Fruit fly (Drosophila melanogaster) whole organism, embryonic: ENCODE data around the gene CG17717.

Source experiments
- Bdp1 ChIP-seq: fragments of 200-800 bp; sonication (Bioruptor generic); optimal IDR thresholded peaks from 3 replicates; lab custom pipeline; 2016; ENCODE audit warnings: missing biosample characterization, missing genetic modification characterization
- CG10321 ChIP-seq: fragments of 200-800 bp; sonication (Bioruptor generic); IDR thresholded peaks from 2 replicates; pipeline ENCODE4 v1.3.6; 2022; ENCODE audit warnings: missing biosample characterization, missing genetic modification characterization
- CG10462 ChIP-seq: fragments of 200-800 bp; sonication (Bioruptor generic); optimal IDR thresholded peaks from 2 replicates; lab custom pipeline; 2016; ENCODE audit warnings: missing biosample characterization, missing genetic modification characterization
- CG10654 ChIP-seq: fragments of 200-800 bp; sonication (Bioruptor generic); optimal IDR thresholded peaks from 2 replicates; lab custom pipeline; 2016; ENCODE audit warnings: missing biosample characterization, missing genetic modification characterization
- CG11560 ChIP-seq: fragments of 200-800 bp; sonication (Bioruptor generic); IDR thresholded peaks from 3 replicates; pipeline ENCODE4 v1.3.6; 2022; ENCODE audit warnings: missing biosample characterization, missing genetic modification characterization
- CG11695 ChIP-seq: fragments of 200-800 bp; sonication (Bioruptor generic); IDR thresholded peaks from 3 replicates; pipeline ENCODE4 v1.3.6; 2022; ENCODE audit warnings: missing biosample characterization, missing genetic modification characterization
- CG11696 ChIP-seq: fragments of 200-800 bp; sonication (Bioruptor generic); IDR thresholded peaks from 2 replicates; pipeline ENCODE4 v1.3.6; 2022; ENCODE audit warnings: missing biosample characterization, missing genetic modification characterization
- CG12769 ChIP-seq: fragments of 200-800 bp; sonication (Bioruptor generic); optimal IDR thresholded peaks from 2 replicates; lab custom pipeline; 2019; ENCODE audit warnings: missing biosample characterization, mild to moderate bottlenecking, missing genetic modification characterization, moderate library complexity
- CG15269 ChIP-seq: fragments of 200-800 bp; sonication (Bioruptor generic); optimal IDR thresholded peaks from 2 replicates; lab custom pipeline; 2018; ENCODE audit warnings: missing biosample characterization, mild to moderate bottlenecking, missing genetic modification characterization, moderate library complexity
- CG1602 ChIP-seq: fragments of 200-800 bp; sonication (Bioruptor generic); optimal IDR thresholded peaks from 3 replicates; lab custom pipeline; 2016; ENCODE audit warnings: missing biosample characterization, missing genetic modification characterization
- CG17612 ChIP-seq: fragments of 200-800 bp; sonication (Bioruptor generic); IDR thresholded peaks from 2 replicates; pipeline ENCODE4 v1.3.6; 2022; ENCODE audit warnings: missing biosample characterization, missing genetic modification characterization
- CG18011 ChIP-seq: fragments of 200-800 bp; sonication (Bioruptor generic); optimal IDR thresholded peaks from 2 replicates; lab custom pipeline; 2017; ENCODE audit warnings: missing biosample characterization, missing genetic modification characterization, mild to moderate bottlenecking, moderate library complexity, missing genotype
- CG2199 ChIP-seq: fragments of 200-800 bp; sonication (Bioruptor generic); IDR thresholded peaks from 3 replicates; pipeline ENCODE4 v1.3.6; 2022; ENCODE audit warnings: missing biosample characterization, missing genetic modification characterization
- CG42726 ChIP-seq: fragments of 200-800 bp; sonication (Bioruptor generic); IDR thresholded peaks from 2 replicates; pipeline ENCODE4 v1.3.6; 2022; ENCODE audit warnings: missing biosample characterization, missing genetic modification characterization; ENCODE audit not compliant: partially characterized antibody
- CG6175 ChIP-seq: fragments of 200-800 bp; sonication (Bioruptor generic); IDR thresholded peaks from 3 replicates; pipeline ENCODE4 v1.3.6; 2022; ENCODE audit warnings: missing biosample characterization, missing genetic modification characterization
- CG6272 ChIP-seq: fragments of 200-800 bp; sonication (Bioruptor generic); IDR thresholded peaks from 2 replicates; pipeline ENCODE4 v1.3.6; 2022; ENCODE audit warnings: missing biosample characterization, missing genetic modification characterization
- CG6683 ChIP-seq: fragments of 200-800 bp; sonication (Bioruptor generic); optimal IDR thresholded peaks from 2 replicates; lab custom pipeline; 2017; ENCODE audit warnings: missing biosample characterization, mild to moderate bottlenecking, missing genetic modification characterization, missing genetic modification reagents
- CG6854 ChIP-seq: fragments of 200-800 bp; sonication (Bioruptor generic); optimal IDR thresholded peaks from 3 replicates; lab custom pipeline; 2017; ENCODE audit warnings: missing biosample characterization, mild to moderate bottlenecking, missing genetic modification characterization
- CG8944 ChIP-seq: fragments of 200-800 bp; sonication (Bioruptor generic); optimal IDR thresholded peaks from 3 replicates; lab custom pipeline; 2016; ENCODE audit warnings: missing biosample characterization, missing genetic modification characterization
- CG9609 ChIP-seq: fragments of 200-800 bp; sonication (Bioruptor generic); optimal IDR thresholded peaks from 3 replicates; lab custom pipeline; 2016; ENCODE audit warnings: missing biosample characterization, missing genetic modification characterization
- CG9876 ChIP-seq: fragments of 200-800 bp; sonication (Bioruptor generic); optimal IDR thresholded peaks from 2 replicates; lab custom pipeline; 2016; ENCODE audit warnings: missing biosample characterization, missing genetic modification characterization
- Dad ChIP-seq: fragments of 200-800 bp; sonication (Bioruptor generic); optimal IDR thresholded peaks from 3 replicates; lab custom pipeline; 2016; ENCODE audit warnings: missing biosample characterization, missing genetic modification characterization
- Doc3 ChIP-seq: fragments of 200-800 bp; sonication (Bioruptor generic); IDR thresholded peaks from 3 replicates; pipeline ENCODE4 v1.3.6; 2022; ENCODE audit warnings: missing biosample characterization, missing genetic modification characterization; ENCODE audit not compliant: partially characterized antibody
- Dref ChIP-seq: fragments of 200-800 bp; sonication (Bioruptor generic); IDR thresholded peaks from 2 replicates; pipeline ENCODE4 v1.3.6; 2022; ENCODE audit warnings: missing biosample characterization, missing genetic modification characterization
- Eip74EF ChIP-seq, 2 experiments: fragments of 200-800 bp in 1 of 2; fragments of >200 bp in 1 of 2; sonication (Bioruptor generic) in 1 of 2; optimal IDR thresholded peaks; 2 replicates each; lab custom pipeline; 2017 to 2019; ENCODE audit warnings: missing biosample characterization in 2 of 2, missing genetic modification characterization in 2 of 2, mild to moderate bottlenecking in 1 of 2, moderate library complexity in 1 of 2
- HLH4C ChIP-seq: fragments of 200-800 bp; sonication (Bioruptor generic); IDR thresholded peaks from 3 replicates; pipeline ENCODE4 v1.3.6; 2022; ENCODE audit warnings: missing biosample characterization, missing genetic modification characterization; ENCODE audit not compliant: partially characterized antibody
- Hr51 ChIP-seq, 2 experiments: fragments of 200-800 bp; sonication (Bioruptor generic); optimal IDR thresholded peaks; 2 replicates in 1 of 2; 3 replicates in 1 of 2; lab custom pipeline; 2016 to 2018; ENCODE audit warnings: missing biosample characterization in 2 of 2, missing genetic modification characterization in 2 of 2, mild to moderate bottlenecking in 1 of 2, moderate library complexity in 1 of 2
- NC2β ChIP-seq: fragments of 200-800 bp; sonication (Bioruptor generic); optimal IDR thresholded peaks from 2 replicates; lab custom pipeline; 2016; ENCODE audit warnings: missing biosample characterization, missing genetic modification characterization
- NFAT ChIP-seq: fragments of 200-800 bp; sonication (Bioruptor generic); IDR thresholded peaks from 2 replicates; pipeline ENCODE4 v1.3.6; 2022; ENCODE audit warnings: missing biosample characterization, missing genetic modification characterization
- Nf-YB ChIP-seq: fragments of 200-800 bp; sonication (Bioruptor generic); optimal IDR thresholded peaks from 3 replicates; lab custom pipeline; 2019; ENCODE audit warnings: missing biosample characterization, mild to moderate bottlenecking, missing genetic modification characterization, moderate library complexity
- Ptx1 ChIP-seq: fragments of 200-800 bp; sonication (Bioruptor generic); IDR thresholded peaks from 2 replicates; pipeline ENCODE4 v1.3.6; 2022; ENCODE audit warnings: missing biosample characterization, missing genetic modification characterization
- Trl ChIP-seq, 3 experiments: fragments of >200 bp in 2 of 3; fragments of 200-800 bp in 1 of 3; sonication (Bioruptor generic) in 1 of 3; optimal IDR thresholded peaks; 2 replicates in 1 of 3; 3 replicates in 2 of 3; lab custom pipeline; 2016 to 2017; ENCODE audit warnings: missing biosample characterization in 1 of 3, missing genetic modification characterization in 1 of 3
- al ChIP-seq: fragments of 200-800 bp; sonication (Bioruptor generic); IDR thresholded peaks from 2 replicates; pipeline ENCODE4 v1.3.6; 2022; ENCODE audit warnings: missing biosample characterization, missing genetic modification characterization
- az2 ChIP-seq: fragments of 200-800 bp; sonication (Bioruptor generic); optimal IDR thresholded peaks from 3 replicates; lab custom pipeline; 2016; ENCODE audit warnings: missing biosample characterization, missing genetic modification characterization
- bbx ChIP-seq: fragments of 200-800 bp; sonication (Bioruptor generic); IDR thresholded peaks from 2 replicates; pipeline ENCODE4 v1.3.6; 2022; ENCODE audit warnings: missing biosample characterization, missing genetic modification characterization; ENCODE audit not compliant: partially characterized antibody
- cad ChIP-seq: fragments of >200 bp; optimal IDR thresholded peaks from 2 replicates; lab custom pipeline; 2017; ENCODE audit warnings: missing biosample characterization, missing genetic modification characterization
- croc ChIP-seq: fragments of 200-800 bp; sonication (Bioruptor generic); conservative IDR thresholded peaks from 3 replicates; pipeline ENCODE4 v1.3.6; 2022; ENCODE audit warnings: missing biosample characterization, missing genetic modification characterization
- hkb ChIP-seq, 2 experiments: fragments of 200-800 bp in 1 of 2; fragments of >200 bp in 1 of 2; sonication (Bioruptor generic) in 1 of 2; IDR thresholded peaks in 1 of 2; optimal IDR thresholded peaks in 1 of 2; 2 replicates each; pipeline versions ENCODE4 v1.3.6 to Lab custom; 2017 to 2022; ENCODE audit warnings: missing biosample characterization in 1 of 2, missing genetic modification characterization in 1 of 2
- klu ChIP-seq: fragments of 200-800 bp; sonication (Bioruptor generic); IDR thresholded peaks from 2 replicates; pipeline ENCODE4 v1.3.6; 2022; ENCODE audit warnings: missing biosample characterization, missing genetic modification characterization
- lab ChIP-seq: fragments of 200-800 bp; sonication (Bioruptor generic); optimal IDR thresholded peaks from 3 replicates; lab custom pipeline; 2017; ENCODE audit warnings: missing biosample characterization, missing genetic modification characterization, mild to moderate bottlenecking, moderate library complexity, missing genetic modification reagents
- nerfin-2 ChIP-seq: fragments of 200-800 bp; sonication (Bioruptor generic); IDR thresholded peaks from 2 replicates; pipeline ENCODE4 v1.3.6; 2022; ENCODE audit warnings: missing biosample characterization, missing genetic modification characterization; ENCODE audit not compliant: partially characterized antibody
- otp ChIP-seq: fragments of 200-800 bp; sonication (Bioruptor generic); IDR thresholded peaks from 3 replicates; pipeline ENCODE4, ENCODE4 v1.3.6; 2022; ENCODE audit warnings: missing biosample characterization, missing genetic modification characterization
- p53 ChIP-seq: fragments of 200-800 bp; sonication (Bioruptor generic); optimal IDR thresholded peaks from 2 replicates; lab custom pipeline; 2016; ENCODE audit warnings: missing biosample characterization, missing genetic modification characterization
- so ChIP-seq: fragments of 200-800 bp; sonication (Bioruptor generic); IDR thresholded peaks from 3 replicates; pipeline ENCODE4 v1.3.6; 2022; ENCODE audit warnings: missing biosample characterization, missing genetic modification characterization
- tll ChIP-seq, 2 experiments: fragments of 200-800 bp in 1 of 2; fragments of >200 bp in 1 of 2; sonication (Bioruptor generic) in 1 of 2; optimal IDR thresholded peaks; 2 replicates each; lab custom pipeline; 2017 to 2019; ENCODE audit warnings: missing biosample characterization in 2 of 2, missing genetic modification characterization in 2 of 2, mild to moderate bottlenecking in 1 of 2, moderate library complexity in 1 of 2
- trem ChIP-seq: fragments of 200-800 bp; optimal IDR thresholded peaks from 3 replicates; lab custom pipeline; 2019; ENCODE audit warnings: missing biosample characterization, mild to moderate bottlenecking, missing genetic modification characterization, moderate library complexity
- trh ChIP-seq: fragments of 200-800 bp; sonication (Bioruptor generic); optimal IDR thresholded peaks from 2 replicates; lab custom pipeline; 2016; ENCODE audit warnings: missing biosample characterization, missing genetic modification characterization
- twi ChIP-seq: fragments of 200-800 bp; optimal IDR thresholded peaks from 2 replicates; lab custom pipeline; 2019; ENCODE audit warnings: missing biosample characterization, mild to moderate bottlenecking, missing genetic modification characterization, moderate library complexity
- zen ChIP-seq: fragments of 200-800 bp; sonication (Bioruptor generic); optimal IDR thresholded peaks from 3 replicates; lab custom pipeline; 2018; ENCODE audit warnings: missing biosample characterization, mild to moderate bottlenecking, missing genetic modification characterization, moderate library complexity

Gene CG17717

DNA sequence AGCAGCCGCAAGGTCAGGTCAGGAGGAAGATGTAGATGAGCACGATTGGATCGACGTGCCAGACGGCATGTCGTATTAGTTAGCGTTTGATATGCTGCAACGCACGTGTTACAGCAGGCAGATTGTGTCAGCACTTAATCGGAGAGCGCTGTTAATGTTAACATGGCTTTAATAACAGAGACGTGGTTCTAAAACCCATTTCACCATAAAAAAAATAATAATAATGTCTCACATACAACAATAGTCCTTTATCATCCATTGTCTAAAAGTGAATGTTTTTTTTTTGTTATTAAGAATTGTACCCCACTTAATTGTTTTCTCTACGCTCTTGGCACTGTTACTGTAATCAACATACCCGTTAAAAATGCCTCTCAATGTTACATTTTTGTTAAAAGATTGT lies 10.1 kb downstream of the CG17717 start (continued):
- TF ChIP-seq CG6272 (GFP tag; lab: Robert Waterston, UW) (peak; percentile 97), CG10321 (no peak), CG11696 (peak; percentile 94), CG17612 (GFP tag; lab: Robert Waterston, UW) (peak; percentile 94), Dref (GFP tag; lab: Robert Waterston, UW) (peak; percentile 47), Trl (optimal IDR thresholded peaks at IDR 0.05; lab: Kevin White, UChicago) (peak in 1 of 2 experiments; percentile 1), Trl (GFP tag; optimal IDR thresholded peaks at IDR 0.05; lab: Kevin White, UChicago) (peak; percentile 93), CG10462 (no peak), klu (GFP tag; lab: Robert Waterston, UW) (peak; percentile 96), CG12769 (peak; percentile 72), NFAT (GFP tag; lab: Robert Waterston, UW) (peak; percentile 98), Bdp1 (GFP tag; lab: Kevin White, UChicago) (no peak), CG18011 (peak; percentile 99), CG2199 (peak; percentile 96), CG9876 (GFP tag; lab: Kevin White, UChicago) (no peak), twi (tag; lab: Kevin White, UChicago) (no peak), CG9609 (no peak), az2 (GFP tag; lab: Kevin White, UChicago) (no peak), CG11560 (tag; lab: Robert Waterston, UW) (peak; percentile 88), CG10654 (GFP tag; lab: Kevin White, UChicago) (peak; percentile 84), NC2β (GFP tag; lab: Kevin White, UChicago) (no peak), CG1602 (GFP tag; lab: Kevin White, UChicago) (no peak), Ptx1 (GFP tag; lab: Robert Waterston, UW) (peak; percentile 99), otp (GFP tag; lab: Robert Waterston, UW) (peak; percentile 96), zen (tag; lab: Kevin White, UChicago) (peak; percentile 79), Dad (GFP tag; lab: Kevin White, UChicago) (peak; percentile 83), CG8944 (GFP tag; lab: Kevin White, UChicago) (no peak), p53 (peak; percentile 65), Doc3 (GFP tag; lab: Robert Waterston, UW) (no peak), tll (GFP tag; optimal IDR thresholded peaks at IDR 0.05; lab: Kevin White, UChicago) (no peak), croc (GFP tag; lab: Robert Waterston, UW) (peak; percentile 65), Hr51 (GFP tag; optimal IDR thresholded peaks at IDR 0.05; lab: Kevin White, UChicago) (no peak), trh (GFP tag; lab: Kevin White, UChicago) (peak; percentile 33), nerfin-2 (GFP tag; lab: Robert Waterston, UW) (no peak), CG15269 (tag; lab: Kevin White, UChicago) (no peak), HLH4C (GFP tag; lab: Robert Waterston, UW) (no peak), cad (no peak), CG6683 (GFP tag; lab: Kevin White, UChicago) (peak; percentile 83), trem (tag; lab: Kevin White, UChicago) (peak; percentile 16), so (GFP tag; lab: Robert Waterston, UW) (peak; percentile 97), bbx (peak; percentile 51; the same call in 1 of the 2 replicates), Nf-YB (GFP tag; lab: Kevin White, UChicago) (no peak), CG11695 (GFP tag; lab: Robert Waterston, UW) (peak; percentile 95), hkb (optimal IDR thresholded peaks at IDR 0.05; lab: Kevin White, UChicago) (no peak), hkb (GFP tag; IDR thresholded peaks at IDR 0.05; lab: Robert Waterston, UW) (peak; percentile 98), CG42726 (GFP tag; lab: Robert Waterston, UW) (peak; percentile 73; the same call in 1 of the 2 replicates), Eip74EF (GFP tag; optimal IDR thresholded peaks at IDR 0.05; lab: Kevin White, UChicago) (peak in 1 of 2 experiments; percentile 32), lab (GFP tag; lab: Kevin White, UChicago) (peak; percentile 96), al (GFP tag; lab: Robert Waterston, UW) (peak; percentile 97), CG6175 (GFP tag; lab: Robert Waterston, UW) (peak; percentile 95), CG6854 (peak; percentile 72)
